Fruit fly (Drosophila melanogaster): Measurements from ENCODE around the gene CG5509.

Gene CG5509

dm6 chr3R:12405928-12406234, 46.4 kb upstream of the CG5509 start, which contains the start of gene Cyp9f2:
Gene Cyp9f2, minus strand, starts transcription at chr3R:12406028.
- no peak for TF ChIP-seq dsf (GFP tag; optimal IDR thresholded peaks at IDR 0.05; ENCODE audit: borderline replicate concordance)
- no peak for TF ChIP-seq Jra (GFP tag; optimal IDR thresholded peaks at IDR 0.05)
- TF ChIP-seq jim (GFP tag; optimal IDR thresholded peaks at IDR 0.05): no peak
- TF ChIP-seq sv (GFP tag; optimal IDR thresholded peaks at IDR 0.05): no peak

- no peak for TF ChIP-seq dmrt93B (GFP tag; optimal IDR thresholded peaks at IDR 0.05)
- peak; percentile 58 for TF ChIP-seq h (GFP tag; optimal IDR thresholded peaks at IDR 0.05)
- TF ChIP-seq Mio (GFP tag; optimal IDR thresholded peaks at IDR 0.05): no peak
- no peak for TF ChIP-seq Hnf4 (GFP tag; optimal IDR thresholded peaks at IDR 0.05)
- TF ChIP-seq Jra (GFP tag; optimal IDR thresholded peaks at IDR 0.05): no peak
- no peak for TF ChIP-seq N (GFP tag; optimal IDR thresholded peaks at IDR 0.05)
- TF ChIP-seq pan (optimal IDR thresholded peaks at IDR 0.05): no peak
- no peak for TF ChIP-seq brk (GFP tag; optimal IDR thresholded peaks at IDR 0.05)
- TF ChIP-seq Myc (optimal IDR thresholded peaks at IDR 0.05): no peak
- no peak for TF ChIP-seq GATAd (GFP tag; optimal IDR thresholded peaks at IDR 0.05)
- TF ChIP-seq lola (GFP tag; optimal IDR thresholded peaks at IDR 0.05): no peak
- no peak for TF ChIP-seq dl (GFP tag; optimal IDR thresholded peaks at IDR 0.05; ENCODE audit: insufficient read depth in 1 of 2, partially characterized antibody in 2 of 2)
- peak; percentile 53 for TF ChIP-seq OdsH (GFP tag; optimal IDR thresholded peaks at IDR 0.05)
- peak; percentile 58 for TF ChIP-seq Sp1 (GFP tag; optimal IDR thresholded peaks at IDR 0.05)
- TF ChIP-seq foxo (GFP tag; optimal IDR thresholded peaks at IDR 0.05): peak in 1 of 2 experiments; percentile 67
- TF ChIP-seq usp (GFP tag; optimal IDR thresholded peaks at IDR 0.05): no peak
- TF ChIP-seq Hr83 (GFP tag; optimal IDR thresholded peaks at IDR 0.05; ENCODE audit: poor library complexity, severe bottlenecking): no peak
- peak; percentile 45 for TF ChIP-seq HLH106 (tag; optimal IDR thresholded peaks at IDR 0.05)
- no peak for TF ChIP-seq Vsx2 (GFP tag; optimal IDR thresholded peaks at IDR 0.05; ENCODE audit: partially characterized antibody)
- TF ChIP-seq Dfd (GFP tag; optimal IDR thresholded peaks at IDR 0.05): no peak
- TF ChIP-seq Hr78 (GFP tag; optimal IDR thresholded peaks at IDR 0.05): no peak
- peak; percentile 48 for TF ChIP-seq woc (GFP tag; optimal IDR thresholded peaks at IDR 0.05)
- peak; percentile 69 for TF ChIP-seq rgr (GFP tag; optimal IDR thresholded peaks at IDR 0.05)
- no peak for TF ChIP-seq Abd-B (GFP tag; optimal IDR thresholded peaks at IDR 0.05)
- peak; percentile 52 for TF ChIP-seq br (GFP tag; optimal IDR thresholded peaks at IDR 0.05)
- no peak for TF ChIP-seq sv (GFP tag; optimal IDR thresholded peaks at IDR 0.05)
- TF ChIP-seq CG9705 (GFP tag; optimal IDR thresholded peaks at IDR 0.05): peak; percentile 14
- no peak for TF ChIP-seq tai (GFP tag; optimal IDR thresholded peaks at IDR 0.05)
- TF ChIP-seq fru (GFP tag; optimal IDR thresholded peaks at IDR 0.05): peak; percentile 82
- no peak for TF ChIP-seq dsf (GFP tag; optimal IDR thresholded peaks at IDR 0.05; ENCODE audit: borderline replicate concordance)
- no peak for TF ChIP-seq Dif (GFP tag; optimal IDR thresholded peaks at IDR 0.05; ENCODE audit: partially characterized antibody)
- no peak for TF ChIP-seq Rel (GFP tag; optimal IDR thresholded peaks at IDR 0.05)
- peak; percentile 5 for TF ChIP-seq Rel (tag; optimal IDR thresholded peaks at IDR 0.05)
- peak; percentile 43 for TF ChIP-seq ey (GFP tag; optimal IDR thresholded peaks at IDR 0.05)
- no peak for TF ChIP-seq CrebA (GFP tag; optimal IDR thresholded peaks at IDR 0.05; ENCODE audit: borderline replicate concordance)
- no peak for TF ChIP-seq CG32264 (GFP tag; optimal IDR thresholded peaks at IDR 0.05)
- TF ChIP-seq psq (GFP tag; optimal IDR thresholded peaks at IDR 0.05): peak; percentile 54
- TF ChIP-seq jim (GFP tag; optimal IDR thresholded peaks at IDR 0.05): no peak
- no peak for TF ChIP-seq sage (GFP tag; optimal IDR thresholded peaks at IDR 0.05)
These were observed 45.7 kb upstream of the CG5509 start, which contains the start of gene CG5167 for dm6 chr3R:12406235-12407196. Gene CG5167, plus strand, starts transcription at chr3R:12406532.
